Fruit fly (Drosophila melanogaster): ENCODE measurements around the gene CG33986.

- TF ChIP-seq Myc (optimal IDR thresholded peaks at IDR 0.05): no peak
- TF ChIP-seq h (optimal IDR thresholded peaks at IDR 0.05): no peak
- no peak for TF ChIP-seq Sin3A (optimal IDR thresholded peaks at IDR 0.05)
- no peak for TF ChIP-seq psq (optimal IDR thresholded peaks at IDR 0.05)
- TF ChIP-seq insv (optimal IDR thresholded peaks at IDR 0.05): no peak
These were observed 38.2 kb upstream of the CG33986 start, which contains the start of the genes CG7739 and SCCRO for dm6 chr3L:15563058-15563850.
